Worm (Caenorhabditis elegans) whole organism, young adult: ENCODE data around the gene F09E5.12.
A peak's percentile ranks its signal among the peaks of the same experiment; 100 is the strongest.

Experiments
- B0261.1 ChIP-seq: sonication (generic microtip); optimal IDR thresholded peaks from 2 replicates; lab custom pipeline; 2016; ENCODE audit warnings: mild to moderate bottlenecking, missing genetic modification characterization, moderate library complexity, missing compliant biosample characterization
- B0336.3 ChIP-seq: fragments of 200-800 bp; sonication (Bioruptor generic); IDR thresholded peaks from 2 replicates; pipeline ENCODE4 v1.3.6; 2022; ENCODE audit warnings: missing genetic modification characterization, missing compliant biosample characterization
- C17E4.6 ChIP-seq: fragments of 200-800 bp; sonication (Bioruptor generic); IDR thresholded peaks from 2 replicates; pipeline ENCODE4 v1.3.6; 2022; ENCODE audit warnings: missing genetic modification reagents, missing genetic modification characterization, missing compliant biosample characterization
- F23B12.7 ChIP-seq: sonication (generic microtip); optimal IDR thresholded peaks from 2 replicates; lab custom pipeline; 2017; ENCODE audit warnings: missing genetic modification characterization, mild to moderate bottlenecking, missing compliant biosample characterization, antibody characterized with exemption, moderate library complexity; ENCODE audit not compliant: insufficient read depth
- K11D2.4 ChIP-seq: fragments of 200-800 bp; sonication (Bioruptor generic); IDR thresholded peaks from 2 replicates; pipeline ENCODE4 v1.3.6; 2022; ENCODE audit warnings: missing genetic modification reagents, missing genetic modification characterization, missing compliant biosample characterization
- T26A5.8 ChIP-seq: sonication (generic microtip); optimal IDR thresholded peaks from 2 replicates; lab custom pipeline; 2016; ENCODE audit warnings: missing genetic modification characterization, missing compliant biosample characterization
- Y56A3A.18 ChIP-seq: fragments of 200-800 bp; sonication (Bioruptor generic); IDR thresholded peaks from 2 replicates; pipeline ENCODE4 v1.3.6; 2022; ENCODE audit warnings: missing genetic modification reagents, missing genetic modification characterization, missing compliant biosample characterization
- athp-1 ChIP-seq: sonication (generic microtip); optimal IDR thresholded peaks from 2 replicates; lab custom pipeline; 2017; ENCODE audit warnings: mild to moderate bottlenecking, missing genetic modification characterization, missing compliant biosample characterization
- attf-5 ChIP-seq: fragments of 200-800 bp; sonication (Bioruptor generic); optimal IDR thresholded peaks from 2 replicates; lab custom pipeline; 2018; ENCODE audit warnings: mild to moderate bottlenecking, missing genetic modification characterization, missing compliant biosample characterization
- bed-1 ChIP-seq: fragments of 200-800 bp; sonication (Bioruptor generic); IDR thresholded peaks from 2 replicates; pipeline ENCODE4 v1.3.6; 2022; ENCODE audit warnings: missing genetic modification reagents, missing genetic modification characterization, missing compliant biosample characterization
- bed-2 ChIP-seq: fragments of 200-800 bp; sonication (Bioruptor generic); IDR thresholded peaks from 2 replicates; pipeline ENCODE4 v1.3.6; 2022; ENCODE audit warnings: missing genetic modification reagents, missing genetic modification characterization, missing compliant biosample characterization
- cebp-2 ChIP-seq: fragments of 200-800 bp; sonication (Bioruptor generic); IDR thresholded peaks from 2 replicates; pipeline ENCODE4 v1.3.6; 2022; ENCODE audit warnings: missing genetic modification characterization, missing compliant biosample characterization
- ceh-100 ChIP-seq: fragments of 200-800 bp; sonication (Bioruptor generic); IDR thresholded peaks from 2 replicates; pipeline ENCODE4 v1.3.6; 2022; ENCODE audit warnings: missing genetic modification reagents, missing genetic modification characterization, missing compliant biosample characterization
- ceh-27 ChIP-seq: fragments of 200-800 bp; sonication (Bioruptor generic); optimal IDR thresholded peaks from 2 replicates; lab custom pipeline; 2018; ENCODE audit warnings: mild to moderate bottlenecking, missing genetic modification characterization, moderate library complexity, missing compliant biosample characterization
- ceh-58 ChIP-seq: fragments of 200-800 bp; sonication (Bioruptor generic); IDR thresholded peaks from 2 replicates; pipeline ENCODE4 v1.3.6; 2022; ENCODE audit warnings: missing genetic modification characterization, missing compliant biosample characterization
- ceh-79 ChIP-seq: sonication (generic microtip); optimal IDR thresholded peaks from 2 replicates; lab custom pipeline; 2017; ENCODE audit warnings: mild to moderate bottlenecking, missing genetic modification characterization, missing compliant biosample characterization
- chd-7 ChIP-seq: sonication (generic microtip); optimal IDR thresholded peaks from 2 replicates; lab custom pipeline; 2016; ENCODE audit warnings: mild to moderate bottlenecking, missing genetic modification characterization, moderate library complexity, missing compliant biosample characterization
- die-1 ChIP-seq: sonication (generic microtip); optimal IDR thresholded peaks from 2 replicates; lab custom pipeline; 2016; ENCODE audit warnings: missing genotype, mild to moderate bottlenecking, missing genetic modification characterization, missing compliant biosample characterization
- dox-1 ChIP-seq: fragments of 200-800 bp; sonication (Bioruptor generic); IDR thresholded peaks from 2 replicates; pipeline ENCODE4 v1.3.6; 2022; ENCODE audit warnings: missing genetic modification reagents, missing genetic modification characterization, missing compliant biosample characterization
- dpff-1 ChIP-seq: sonication (generic microtip); optimal IDR thresholded peaks from 2 replicates; lab custom pipeline; 2017; ENCODE audit warnings: mild to moderate bottlenecking, missing genetic modification characterization, missing compliant biosample characterization
- egl-18 ChIP-seq: fragments of 200-800 bp; sonication (Bioruptor generic); IDR thresholded peaks from 2 replicates; pipeline ENCODE4 v1.3.6; 2022; ENCODE audit warnings: missing genetic modification reagents, missing genetic modification characterization, missing compliant biosample characterization
- ets-4 ChIP-seq: fragments of 200-800 bp; sonication (Bioruptor generic); optimal IDR thresholded peaks from 2 replicates; lab custom pipeline; 2018; ENCODE audit warnings: mild to moderate bottlenecking, missing genetic modification characterization, missing compliant biosample characterization
- hlh-12 ChIP-seq: sonication (generic microtip); optimal IDR thresholded peaks from 2 replicates; lab custom pipeline; 2016; ENCODE audit warnings: missing genetic modification characterization, missing compliant biosample characterization
- hlh-26 ChIP-seq: fragments of 200-800 bp; sonication (Bioruptor generic); conservative IDR thresholded peaks from 2 replicates; pipeline ENCODE4 v1.3.6; 2022; ENCODE audit warnings: missing genetic modification reagents, missing genetic modification characterization, missing compliant biosample characterization
- hrde-1 ChIP-seq: sonication (generic microtip); optimal IDR thresholded peaks from 2 replicates; lab custom pipeline; 2016; ENCODE audit warnings: missing genetic modification characterization, mild to moderate bottlenecking, missing compliant biosample characterization, moderate library complexity, missing genotype, missing genetic modification reagents, borderline replicate concordance
- let-526 ChIP-seq: fragments of 200-800 bp; sonication (Bioruptor generic); IDR thresholded peaks from 2 replicates; pipeline ENCODE4 v1.3.6; 2022; ENCODE audit warnings: missing genetic modification reagents, missing genetic modification characterization, missing compliant biosample characterization
- lin-35 ChIP-seq, 3 experiments: fragments of 150-350 bp in 2 of 3; sonication (generic microtip) in 1 of 3; optimal IDR thresholded peaks; 2 replicates each; lab custom pipeline; 2014 to 2018; ENCODE audit warnings: missing biosample characterization in 3 of 3, missing genetic modification characterization in 3 of 3, missing genetic modification reagents in 3 of 3
- lin-40 ChIP-seq: sonication (generic microtip); optimal IDR thresholded peaks from 2 replicates; lab custom pipeline; 2016; ENCODE audit warnings: missing genetic modification characterization, mild to moderate bottlenecking, missing compliant biosample characterization, missing genotype, missing genetic modification reagents
- madf-6 ChIP-seq: fragments of 200-800 bp; sonication (Bioruptor generic); IDR thresholded peaks from 2 replicates; pipeline ENCODE4 v1.3.6; 2022; ENCODE audit warnings: missing genetic modification reagents, missing genetic modification characterization, missing compliant biosample characterization
- mel-28 ChIP-seq: sonication (generic microtip); optimal IDR thresholded peaks from 2 replicates; lab custom pipeline; 2016; ENCODE audit warnings: borderline replicate concordance, mild to moderate bottlenecking, missing genetic modification characterization, missing compliant biosample characterization
- nfya-1 ChIP-seq: sonication (generic microtip); optimal IDR thresholded peaks from 2 replicates; lab custom pipeline; 2017; ENCODE audit warnings: antibody characterized with exemption, missing compliant biosample characterization, missing genetic modification characterization, borderline replicate concordance; ENCODE audit not compliant: insufficient read depth
- nfyb-1 ChIP-seq: fragments of 200-800 bp; sonication (Bioruptor generic); IDR thresholded peaks from 2 replicates; pipeline ENCODE4 v1.3.6; 2022; ENCODE audit warnings: missing genetic modification reagents, missing genetic modification characterization, missing compliant biosample characterization
- nhr-90 ChIP-seq: sonication (generic microtip); optimal IDR thresholded peaks from 2 replicates; lab custom pipeline; 2016; ENCODE audit warnings: missing genotype, mild to moderate bottlenecking, missing genetic modification characterization, missing compliant biosample characterization
- pha-4 ChIP-seq: fragments of 150-350 bp; sonication (generic microtip); optimal IDR thresholded peaks from 2 replicates; lab custom pipeline; 2014; ENCODE audit warnings: missing biosample characterization, missing genetic modification reagents, missing genetic modification characterization
- tbx-9 ChIP-seq: sonication (generic microtip); optimal IDR thresholded peaks from 2 replicates; lab custom pipeline; 2016; ENCODE audit warnings: borderline replicate concordance, missing genetic modification characterization, inconsistent platforms, missing compliant biosample characterization
- unc-130 ChIP-seq: sonication (generic microtip); optimal IDR thresholded peaks from 2 replicates; lab custom pipeline; 2016; ENCODE audit warnings: missing genetic modification reagents, missing genetic modification characterization, missing compliant biosample characterization
- ztf-25 ChIP-seq: fragments of 200-800 bp; sonication (Bioruptor generic); IDR thresholded peaks from 2 replicates; pipeline ENCODE4 v1.3.6; 2022; ENCODE audit warnings: missing genetic modification reagents, missing genetic modification characterization, missing compliant biosample characterization
- ztf-26 ChIP-seq: sonication (generic microtip); optimal IDR thresholded peaks from 2 replicates; lab custom pipeline; 2017; ENCODE audit warnings: missing genetic modification characterization, missing compliant biosample characterization
- ztf-28 ChIP-seq: fragments of 200-800 bp; sonication (Bioruptor generic); IDR thresholded peaks from 2 replicates; pipeline ENCODE4 v1.3.6; 2022; ENCODE audit warnings: missing genetic modification reagents, missing genetic modification characterization, missing compliant biosample characterization

F09E5.12 gene

ce11 chrII:5353642-5354041 lies 16.9 kb downstream of the F09E5.12 start (continued):
- TF ChIP-seq nfya-1 (tag; lab: Kevin White, UChicago) (no peak), nfyb-1 (GFP tag; lab: Robert Waterston, UW) (peak; percentile 67; the same call in 1 of the 2 replicates), chd-7 (tag; lab: Kevin White, UChicago) (peak; percentile 76), ceh-58 (peak; percentile 92), dox-1 (peak; percentile 73), ztf-28 (0 out of 2 replicates have a peak, but pooled peaks have one; percentile 26), unc-130 (GFP tag; lab: Kevin White, UChicago) (peak; percentile 40), hlh-26 (no peak), ets-4 (no peak), ceh-27 (peak; percentile 9), lin-40 (tag; lab: Kevin White, UChicago) (peak; percentile 9), cebp-2 (GFP tag; lab: Robert Waterston, UW) (0 out of 2 replicates have a peak, but pooled peaks have one; percentile 67), pha-4 (tag; lab: Kevin White, UChicago) (no peak), hrde-1 (tag; lab: Kevin White, UChicago) (peak; percentile 85), let-526 (GFP tag; lab: Robert Waterston, UW) (no peak), Y56A3A.18 (GFP tag; lab: Robert Waterston, UW) (peak; percentile 78), K11D2.4 (GFP tag; lab: Robert Waterston, UW) (no peak), athp-1 (tag; lab: Kevin White, UChicago) (peak; percentile 89), B0261.1 (peak; percentile 74), F23B12.7 (tag; lab: Kevin White, UChicago) (peak; percentile 37), ceh-79 (tag; lab: Kevin White, UChicago) (peak; percentile 78), egl-18 (GFP tag; lab: Robert Waterston, UW) (no peak), nhr-90 (tag; lab: Kevin White, UChicago) (peak; percentile 85)

DNA sequence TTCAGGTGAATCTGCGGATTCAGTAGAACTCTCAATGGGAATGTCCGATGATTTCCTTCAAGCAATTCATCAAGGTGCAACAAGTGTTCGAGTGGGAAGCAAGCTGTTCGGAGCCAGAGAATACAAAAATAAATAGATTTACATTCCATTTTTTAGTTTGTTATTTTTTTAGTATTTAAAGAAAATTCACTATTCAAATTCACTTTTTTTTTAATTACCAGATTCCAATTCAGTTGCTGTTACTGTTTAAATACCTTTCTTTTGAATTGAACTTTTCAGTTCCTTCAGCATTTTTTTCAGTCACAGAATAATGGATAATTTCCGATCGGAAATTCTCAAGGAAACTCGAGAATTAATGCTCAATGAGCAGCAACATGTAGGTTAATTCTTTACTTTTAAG lies 18.7 kb downstream of the F09E5.12 start, which contains the start of gene F09E5.7:
F09E5.7 (plus strand) TSS at position 301 of the 400 bp plus-strand sequence.
- TF ChIP-seq hlh-12 (tag; lab: Kevin White, UChicago) (no peak), B0336.3 (GFP tag; lab: Robert Waterston, UW) (no peak), ztf-26 (no peak), dpff-1 (tag; lab: Kevin White, UChicago) (no peak), bed-1 (GFP tag; lab: Robert Waterston, UW) (no peak), nfya-1 (tag; lab: Kevin White, UChicago) (no peak), T26A5.8 (tag; lab: Kevin White, UChicago) (no peak), madf-6 (GFP tag; lab: Robert Waterston, UW) (no peak), lin-35 (GFP tag; optimal IDR thresholded peaks at IDR 0.05; lab: Kevin White, UChicago) (no peak), mel-28 (no peak), F23B12.7 (tag; lab: Kevin White, UChicago) (no peak), bed-2 (GFP tag; lab: Robert Waterston, UW) (no peak), C17E4.6 (GFP tag; lab: Robert Waterston, UW) (no peak), tbx-9 (tag; lab: Kevin White, UChicago) (no peak), ceh-58 (no peak), attf-5 (GFP tag; lab: Kevin White, UChicago) (no peak), die-1 (tag; lab: Kevin White, UChicago) (no peak), ztf-25 (GFP tag; lab: Robert Waterston, UW) (no peak), ceh-100 (GFP tag; lab: Robert Waterston, UW) (no peak)
